Worm (Caenorhabditis elegans) whole organism, L3 larva: ENCODE data around the gene srxa-7.

Source experiments
- ZK546.5 ChIP-seq: sonication (generic microtip); optimal IDR thresholded peaks from 2 replicates; lab custom pipeline; 2017; ENCODE audit warnings: missing biosample characterization, missing genetic modification characterization
- nfya-1 ChIP-seq: sonication (generic microtip); optimal IDR thresholded peaks from 2 replicates; lab custom pipeline; 2017; ENCODE audit warnings: missing genetic modification characterization, mild to moderate bottlenecking, missing compliant biosample characterization, antibody characterized with exemption, moderate library complexity; ENCODE audit not compliant: insufficient read depth
- ztf-4 ChIP-seq: fragments of 150-350 bp; optimal IDR thresholded peaks from 2 replicates; lab custom pipeline; 2014; ENCODE audit warnings: missing biosample characterization, missing genetic modification characterization

DNA sequence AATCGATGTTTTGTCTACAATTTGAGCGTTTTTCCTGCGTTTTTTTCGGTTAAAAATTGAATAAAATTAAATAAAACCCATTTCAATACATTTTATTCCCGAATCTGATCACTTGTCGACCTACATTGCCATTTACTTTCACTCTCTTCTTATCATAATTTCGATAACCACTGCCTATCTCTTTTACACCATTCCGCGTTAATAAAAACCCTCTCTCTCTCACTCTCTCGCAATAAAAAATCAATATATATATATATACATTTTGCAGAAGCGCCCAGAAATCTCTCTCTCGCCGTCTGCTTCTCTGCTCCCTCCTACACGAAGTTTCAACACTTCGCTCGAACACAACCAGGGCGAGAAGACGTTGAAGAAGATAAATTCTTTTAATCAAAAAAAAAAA is 49.9 kb downstream of the srxa-7 start, which contains the start of gene pptr-1:
- TF ChIP-seq ztf-4 (tag; lab: Kevin White, UChicago), result no peak
- no peak for TF ChIP-seq ZK546.5
- TF ChIP-seq nfya-1, result peak; percentile 47
